Worm (Caenorhabditis elegans): ENCODE data around the gene his-7.
"Not testable (repeated sequence)": the region's sequence is repeated elsewhere in the genome, so short reads cannot be mapped to it uniquely, and the experiment has no call there.

Gene his-7

ce11 chrV:8534534-8535283, 1.5 kb downstream of the his-7 start, which contains the start of the genes his-6 and his-5:
Gene his-6, minus strand, starts transcription at chrV:8534977.
Gene his-5, plus strand, starts transcription at chrV:8535214.
- TF ChIP-seq unc-62 (GFP tag; optimal IDR thresholded peaks at IDR 0.05): not testable (repeated sequence)

- no peak for TF ChIP-seq unc-62 (GFP tag; optimal IDR thresholded peaks at IDR 0.05)
These were observed 3.0 kb downstream of the his-7 start, which contains the start of gene his-39 for ce11 chrV:8536213-8536612. Gene his-39, plus strand, starts transcription at chrV:8536513.

- TF ChIP-seq unc-62 (GFP tag; optimal IDR thresholded peaks at IDR 0.05): no peak
These were observed 3.9 kb downstream of the his-7 start, which contains the start of gene otpl-4 for ce11 chrV:8537031-8537430. Gene otpl-4, plus strand, starts transcription at chrV:8537331.

- TF ChIP-seq unc-62 (GFP tag; optimal IDR thresholded peaks at IDR 0.05): no peak
These were observed 12.5 kb downstream of the his-7 start, which contains the start of the genes slc-17.8 and asns-1 for ce11 chrV:8545531-8546224. Gene slc-17.8, minus strand, starts transcription at chrV:8545581. Gene asns-1, plus strand, starts transcription at chrV:8546174.

- no peak for TF ChIP-seq unc-62 (GFP tag; optimal IDR thresholded peaks at IDR 0.05)
These were observed 15.8 kb downstream of the his-7 start, which contains the start of gene stdh-4 for ce11 chrV:8548989-8549388. Gene stdh-4, plus strand, starts transcription at chrV:8549289.

- no peak for TF ChIP-seq unc-62 (GFP tag; optimal IDR thresholded peaks at IDR 0.05)
These were observed 19.3 kb downstream of the his-7 start, which contains the start of gene acr-15 for ce11 chrV:8552460-8552859. Gene acr-15, plus strand, starts transcription at chrV:8552695.

- TF ChIP-seq unc-62 (GFP tag; optimal IDR thresholded peaks at IDR 0.05): no peak
These were observed 22.8 kb downstream of the his-7 start for ce11 chrV:8555955-8556354.

- TF ChIP-seq unc-62 (GFP tag; optimal IDR thresholded peaks at IDR 0.05): no peak
These were observed 27.7 kb downstream of the his-7 start, which contains the start of gene acr-16 for ce11 chrV:8560916-8561315. Gene acr-16, plus strand, starts transcription at chrV:8561216.

ce11 chrV:8565075-8565474, 31.9 kb downstream of the his-7 start, which contains the start of gene F25G6.8:
Gene F25G6.8, minus strand, starts transcription at chrV:8565175.
- TF ChIP-seq unc-62 (GFP tag; optimal IDR thresholded peaks at IDR 0.05): no peak

ce11 chrV:8569172-8569571, 36.0 kb downstream of the his-7 start:
- TF ChIP-seq unc-62 (GFP tag; optimal IDR thresholded peaks at IDR 0.05): no peak

- TF ChIP-seq unc-62 (GFP tag; optimal IDR thresholded peaks at IDR 0.05): no peak
These were observed 36.7 kb downstream of the his-7 start, which contains the start of the genes F25G6.9 and symk-1 for ce11 chrV:8569841-8570361. Gene F25G6.9, minus strand, starts transcription at chrV:8570000. Gene symk-1, plus strand, starts transcription at chrV:8570311.

ce11 chrV:8574762-8575161, 41.6 kb downstream of the his-7 start, which contains the start of gene F25G6.1:
Gene F25G6.1, plus strand, starts transcription at chrV:8575062.
- TF ChIP-seq unc-62 (GFP tag; optimal IDR thresholded peaks at IDR 0.05): not testable (repeated sequence)

- no peak for TF ChIP-seq unc-62 (GFP tag; optimal IDR thresholded peaks at IDR 0.05)
These were observed 47.8 kb downstream of the his-7 start, which contains the start of gene C10B5.1 for ce11 chrV:8580961-8581360. Gene C10B5.1, plus strand, starts transcription at chrV:8581261.

All from whole organism, dauer.